Fruit fly (Drosophila melanogaster): ENCODE measurements around the gene CG42249.
A peak's percentile ranks its signal among the peaks of the same experiment; 100 is the strongest.

- TF ChIP-seq bab2 (GFP tag; optimal IDR thresholded peaks at IDR 0.05) = no peak
- TF ChIP-seq CG4820 (GFP tag; optimal IDR thresholded peaks at IDR 0.05) = no peak
- no peak for TF ChIP-seq CG6854 (GFP tag; optimal IDR thresholded peaks at IDR 0.05)
- no peak for TF ChIP-seq CG4617 (GFP tag; optimal IDR thresholded peaks at IDR 0.05; ENCODE audit: borderline replicate concordance)
- TF ChIP-seq CG30020 (tag; optimal IDR thresholded peaks at IDR 0.05) = no peak
- no peak for TF ChIP-seq CG7556 (GFP tag; optimal IDR thresholded peaks at IDR 0.05)
- TF ChIP-seq Bteb2 (GFP tag; optimal IDR thresholded peaks at IDR 0.05) = no peak
- TF ChIP-seq insv (GFP tag; optimal IDR thresholded peaks at IDR 0.05) = peak in 1 of 2 experiments; percentile 89
- no peak for TF ChIP-seq zfh2 (GFP tag; optimal IDR thresholded peaks at IDR 0.05)
- no peak for TF ChIP-seq MTF-1 (GFP tag; optimal IDR thresholded peaks at IDR 0.05; ENCODE audit: borderline replicate concordance)
- no peak for TF ChIP-seq tna (GFP tag; IDR thresholded peaks at IDR 0.05; ENCODE audit: partially characterized antibody)
- TF ChIP-seq Fer2 (tag; optimal IDR thresholded peaks at IDR 0.05) = no peak
- TF ChIP-seq CrebB (tag; optimal IDR thresholded peaks at IDR 0.05) = no peak
Observed at dm6 chrX:11108845-11109450, 12.9 kb downstream of the CG42249 start.

All from whole organism, embryonic.